Worm (Caenorhabditis elegans) whole organism, L1 larva: ENCODE results near the gene T26E4.4.
"Not testable (repeated sequence)": the region's sequence is repeated elsewhere in the genome, so short reads cannot be mapped to it uniquely, and the experiment has no call there.

Source experiments
- lin-39 ChIP-seq: fragments of 150-350 bp; optimal IDR thresholded peaks from 2 replicates; lab custom pipeline; 2014; ENCODE audit warnings: missing biosample characterization, missing genetic modification reagents, missing genetic modification characterization
- lsy-2 ChIP-seq, 2 experiments: fragments of 150-350 bp; optimal IDR thresholded peaks; 2 replicates each; lab custom pipeline; 2014; ENCODE audit warnings: missing biosample characterization in 2 of 2, missing genetic modification characterization in 2 of 2
- nhr-12 ChIP-seq: sonication (generic microtip); optimal IDR thresholded peaks from 2 replicates; lab custom pipeline; 2017; ENCODE audit warnings: missing biosample characterization, missing genetic modification characterization

ce11 chrV:15767385-15767784 is 24.9 kb downstream of the T26E4.4 start:
- TF ChIP-seq nhr-12; lin-39 (tag; lab: Kevin White, UChicago); lsy-2 (tag; optimal IDR thresholded peaks at IDR 0.05; lab: Kevin White, UChicago): not testable (repeated sequence)
